Worm (Caenorhabditis elegans) whole organism, mixed stage, embryonic: Measurements from ENCODE around the gene C08F8.3.

Source experiments
- bed-3 ChIP-seq: fragments of 200-800 bp; sonication (Bioruptor generic); optimal IDR thresholded peaks from 3 replicates; lab custom pipeline; 2018; ENCODE audit warnings: mild to moderate bottlenecking, missing genetic modification characterization, moderate library complexity, missing compliant biosample characterization
- ceh-39 ChIP-seq: fragments of 150-350 bp; optimal IDR thresholded peaks from 2 replicates; lab custom pipeline; 2014; ENCODE audit warnings: missing biosample characterization, missing genetic modification characterization
- ceh-43 ChIP-seq: fragments of 200-800 bp; sonication (Bioruptor generic); optimal IDR thresholded peaks from 2 replicates; lab custom pipeline; 2018; ENCODE audit warnings: mild to moderate bottlenecking, missing genetic modification characterization, moderate library complexity, missing compliant biosample characterization
- ceh-83 ChIP-seq: fragments of 200-800 bp; sonication (Bioruptor generic); optimal IDR thresholded peaks from 2 replicates; lab custom pipeline; 2018; ENCODE audit warnings: mild to moderate bottlenecking, missing genetic modification characterization, missing compliant biosample characterization
- ces-1 ChIP-seq: fragments of 150-350 bp; optimal IDR thresholded peaks from 2 replicates; lab custom pipeline; 2014; ENCODE audit warnings: missing biosample characterization, missing genetic modification reagents, missing genetic modification characterization
- drap-1 ChIP-seq: fragments of 200-800 bp; sonication (Bioruptor generic); optimal IDR thresholded peaks from 3 replicates; lab custom pipeline; 2018; ENCODE audit warnings: mild to moderate bottlenecking, missing genetic modification characterization, missing compliant biosample characterization
- elt-1 ChIP-seq: sonication (generic microtip); optimal IDR thresholded peaks from 2 replicates; lab custom pipeline; 2017; ENCODE audit warnings: missing genetic modification characterization, mild to moderate bottlenecking, missing compliant biosample characterization, antibody characterized with exemption, moderate library complexity, borderline replicate concordance; ENCODE audit not compliant: insufficient read depth
- elt-3 ChIP-seq: fragments of 150-350 bp; optimal IDR thresholded peaks from 2 replicates; lab custom pipeline; 2014; ENCODE audit warnings: missing biosample characterization, missing genetic modification characterization
- flh-1 ChIP-seq: fragments of 200-800 bp; sonication (Bioruptor generic); optimal IDR thresholded peaks from 2 replicates; lab custom pipeline; 2018; ENCODE audit warnings: mild to moderate bottlenecking, missing genetic modification characterization, moderate library complexity, missing compliant biosample characterization
- ham-2 ChIP-seq: fragments of 200-800 bp; sonication (Bioruptor generic); optimal IDR thresholded peaks from 2 replicates; lab custom pipeline; 2018; ENCODE audit warnings: mild to moderate bottlenecking, missing genetic modification characterization, missing compliant biosample characterization
- hlh-1 ChIP-seq: fragments of 150-350 bp; optimal IDR thresholded peaks from 2 replicates; lab custom pipeline; 2014; ENCODE audit warnings: missing biosample characterization, missing genetic modification reagents, missing genetic modification characterization
- lin-13 ChIP-seq: fragments of 150-350 bp; optimal IDR thresholded peaks from 2 replicates; lab custom pipeline; 2014; ENCODE audit warnings: missing biosample characterization, missing genetic modification characterization
- lin-32 ChIP-seq: fragments of 200-800 bp; sonication (Bioruptor generic); optimal IDR thresholded peaks from 2 replicates; lab custom pipeline; 2018; ENCODE audit warnings: mild to moderate bottlenecking, missing genetic modification characterization, missing compliant biosample characterization
- lsy-2 ChIP-seq: fragments of 150-350 bp; optimal IDR thresholded peaks from 2 replicates; lab custom pipeline; 2014; ENCODE audit warnings: missing biosample characterization, missing genetic modification characterization
- mab-5 ChIP-seq: fragments of 150-350 bp; optimal IDR thresholded peaks from 2 replicates; lab custom pipeline; 2014; ENCODE audit warnings: missing biosample characterization, missing genetic modification characterization
- mep-1 ChIP-seq: fragments of 150-350 bp; optimal IDR thresholded peaks from 2 replicates; lab custom pipeline; 2017; ENCODE audit warnings: missing biosample characterization, missing genetic modification reagents, missing genetic modification characterization, inconsistent platforms
- mls-2 ChIP-seq: sonication (generic microtip); optimal IDR thresholded peaks from 2 replicates; lab custom pipeline; 2016; ENCODE audit warnings: mild to moderate bottlenecking, missing genetic modification characterization, moderate library complexity, missing compliant biosample characterization
- nhr-12 ChIP-seq: fragments of 150-350 bp; optimal IDR thresholded peaks from 2 replicates; lab custom pipeline; 2014; ENCODE audit warnings: missing biosample characterization, missing genetic modification characterization
- nhr-237 ChIP-seq: fragments of 150-350 bp; optimal IDR thresholded peaks from 2 replicates; lab custom pipeline; 2014; ENCODE audit warnings: missing biosample characterization, missing genetic modification characterization
- nhr-76 ChIP-seq: sonication (generic microtip); optimal IDR thresholded peaks from 2 replicates; lab custom pipeline; 2017; ENCODE audit warnings: missing biosample characterization, missing genetic modification characterization
- pha-4 ChIP-seq: fragments of 150-350 bp; optimal IDR thresholded peaks from 2 replicates; lab custom pipeline; 2018; ENCODE audit warnings: missing biosample characterization, missing genetic modification reagents, missing genetic modification characterization
- snpc-4 ChIP-seq: fragments of 150-350 bp; optimal IDR thresholded peaks from 2 replicates; lab custom pipeline; 2014; ENCODE audit warnings: missing biosample characterization, missing genetic modification characterization
- sptf-1 ChIP-seq: sonication (generic microtip); optimal IDR thresholded peaks from 2 replicates; lab custom pipeline; 2017; ENCODE audit warnings: mild to moderate bottlenecking, missing genetic modification characterization, moderate library complexity, missing compliant biosample characterization
- tbx-8 ChIP-seq: fragments of 200-800 bp; sonication (Bioruptor generic); optimal IDR thresholded peaks from 2 replicates; lab custom pipeline; 2018; ENCODE audit warnings: mild to moderate bottlenecking, missing genetic modification characterization, moderate library complexity, missing compliant biosample characterization
- unc-39 ChIP-seq: fragments of 150-350 bp; optimal IDR thresholded peaks from 2 replicates; lab custom pipeline; 2014; ENCODE audit warnings: missing biosample characterization, missing genetic modification characterization
- unc-62 ChIP-seq: fragments of 150-350 bp; optimal IDR thresholded peaks from 2 replicates; lab custom pipeline; 2014; ENCODE audit warnings: missing biosample characterization, missing genetic modification reagents, missing genetic modification characterization
- zip-8 ChIP-seq: fragments of 150-350 bp; optimal IDR thresholded peaks from 2 replicates; lab custom pipeline; 2014; ENCODE audit warnings: missing biosample characterization, missing genetic modification characterization
- ztf-11 ChIP-seq: fragments of 150-350 bp; optimal IDR thresholded peaks from 2 replicates; lab custom pipeline; 2014; ENCODE audit warnings: missing biosample characterization, missing genetic modification characterization

The C08F8.3 gene

ce11 chrIV:11126028-11126427, 28.8 kb upstream of the C08F8.3 start:
- no peak for TF ChIP-seq snpc-4 (tag; lab: Kevin White, UChicago)
- TF ChIP-seq lsy-2 (tag; lab: Kevin White, UChicago): no peak
- no peak for TF ChIP-seq ham-2
- no peak for TF ChIP-seq nhr-76 (tag; lab: Kevin White, UChicago)
- TF ChIP-seq ceh-83 (GFP tag; lab: Kevin White, UChicago): no peak
- TF ChIP-seq nhr-12 (tag; lab: Kevin White, UChicago): no peak
- TF ChIP-seq lin-32: no peak
- TF ChIP-seq elt-1 (tag; lab: Kevin White, UChicago): no peak
- no peak for TF ChIP-seq ceh-43 (GFP tag; lab: Kevin White, UChicago)
- TF ChIP-seq unc-62: no peak
- TF ChIP-seq ztf-11 (tag; lab: Kevin White, UChicago): no peak
- TF ChIP-seq mep-1 (tag; lab: Kevin White, UChicago): no peak
- TF ChIP-seq unc-39 (tag; lab: Kevin White, UChicago): no peak
- no peak for TF ChIP-seq tbx-8 (GFP tag; lab: Kevin White, UChicago)
- no peak for TF ChIP-seq elt-3 (tag; lab: Kevin White, UChicago)
- TF ChIP-seq ces-1 (GFP tag; lab: Kevin White, UChicago): no peak
- TF ChIP-seq bed-3 (GFP tag; lab: Kevin White, UChicago): no peak
- no peak for TF ChIP-seq mab-5
- TF ChIP-seq hlh-1: no peak
- TF ChIP-seq, all 35 proteins: peak for 0

- TF ChIP-seq tbx-8 (GFP tag; lab: Kevin White, UChicago) (no peak), nhr-76 (tag; lab: Kevin White, UChicago) (no peak), mab-5 (no peak), nhr-12 (tag; lab: Kevin White, UChicago) (no peak), mls-2 (tag; lab: Kevin White, UChicago) (no peak), snpc-4 (tag; lab: Kevin White, UChicago) (no peak), ceh-39 (tag; lab: Kevin White, UChicago) (no peak), elt-1 (tag; lab: Kevin White, UChicago) (no peak), ceh-43 (GFP tag; lab: Kevin White, UChicago) (no peak), lin-32 (no peak)
Measured at ce11 chrIV:11130774-11131173, 24.1 kb upstream of the C08F8.3 start.

ce11 chrIV:11131268-11131667, 23.6 kb upstream of the C08F8.3 start, which contains the start of gene ard-1:
TSS of gene ard-1 (plus strand) at chrIV:11131279.
- TF ChIP-seq zip-8: no peak

- TF ChIP-seq ceh-39 (tag; lab: Kevin White, UChicago): no peak
- TF ChIP-seq pha-4 (tag; lab: Kevin White, UChicago): peak; percentile 26
- no peak for TF ChIP-seq flh-1 (GFP tag; lab: Kevin White, UChicago)
- peak; percentile 64 for TF ChIP-seq unc-39 (tag; lab: Kevin White, UChicago)
- TF ChIP-seq sptf-1 (tag; lab: Kevin White, UChicago): no peak
- TF ChIP-seq nhr-237 (tag; lab: Kevin White, UChicago): peak; percentile 27
- peak; percentile 89 for TF ChIP-seq ces-1 (GFP tag; lab: Kevin White, UChicago)
- peak; percentile 32 for TF ChIP-seq mep-1 (tag; lab: Kevin White, UChicago)
- peak; percentile 65 for TF ChIP-seq lsy-2 (tag; lab: Kevin White, UChicago)
Measured at ce11 chrIV:11142314-11143227, 12.3 kb upstream of the C08F8.3 start, which contains the start of gene skih-2. TSS of gene skih-2 (minus strand) at chrIV:11142364.

ce11 chrIV:11143228-11143444, 11.7 kb upstream of the C08F8.3 start, which contains the start of gene F01G4.4:
TSS of gene F01G4.4 (plus strand) at chrIV:11143345.
- TF ChIP-seq hlh-1: no peak
- TF ChIP-seq ces-1 (GFP tag; lab: Kevin White, UChicago): no peak
- TF ChIP-seq mab-5: no peak
- TF ChIP-seq drap-1 (GFP tag; lab: Kevin White, UChicago): no peak
- no peak for TF ChIP-seq lin-13 (tag; lab: Kevin White, UChicago)
- TF ChIP-seq nhr-76 (tag; lab: Kevin White, UChicago): no peak
